Fruit fly (Drosophila melanogaster): ENCODE measurements around the gene sn.

Gene sn

DNA sequence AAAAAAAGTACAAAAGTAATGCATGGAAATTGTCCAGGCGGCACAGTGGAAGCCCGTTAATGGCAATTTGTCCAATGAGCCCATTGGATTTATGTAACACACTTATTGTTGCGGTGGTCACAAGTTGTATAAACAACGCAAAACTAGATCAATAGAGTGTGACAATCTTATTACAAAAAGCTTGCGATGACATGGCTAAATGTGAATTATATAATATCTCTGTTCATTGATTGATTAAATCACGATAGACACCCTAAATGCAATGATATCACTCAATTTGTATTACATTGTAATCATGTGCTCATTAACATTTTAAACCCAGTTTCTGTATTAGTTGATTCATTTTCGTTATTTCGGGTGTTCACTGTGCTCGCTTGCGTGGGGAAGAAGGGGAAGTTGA lies 14.2 kb downstream of the sn start:
- TF ChIP-seq CG9817 (tag; optimal IDR thresholded peaks at IDR 0.05): no peak
- peak; percentile 24 for TF ChIP-seq CG3407 (GFP tag; optimal IDR thresholded peaks at IDR 0.05)
- no peak for TF ChIP-seq sc (optimal IDR thresholded peaks at IDR 0.05)
- peak; percentile 12 for TF ChIP-seq sc (GFP tag; optimal IDR thresholded peaks at IDR 0.05)
- TF ChIP-seq C15 (GFP tag; IDR thresholded peaks at IDR 0.05): no peak
- TF ChIP-seq CG18262 (tag; optimal IDR thresholded peaks at IDR 0.05): peak; percentile 50
- TF ChIP-seq Asciz (GFP tag; optimal IDR thresholded peaks at IDR 0.05): peak; percentile 30
- no peak for TF ChIP-seq Dfd (GFP tag; optimal IDR thresholded peaks at IDR 0.05)
- TF ChIP-seq aop (GFP tag; IDR thresholded peaks at IDR 0.05): no peak
- TF ChIP-seq Mad (GFP tag; optimal IDR thresholded peaks at IDR 0.05): no peak
- TF ChIP-seq CG8359 (GFP tag; optimal IDR thresholded peaks at IDR 0.05; ENCODE audit: borderline replicate concordance): no peak
- TF ChIP-seq CG4424 (GFP tag; optimal IDR thresholded peaks at IDR 0.05): no peak
- TF ChIP-seq Dip2 (GFP tag; IDR thresholded peaks at IDR 0.05): no peak
- no peak for TF ChIP-seq Poxn (GFP tag; IDR thresholded peaks at IDR 0.05)
- no peak for TF ChIP-seq wek (GFP tag; optimal IDR thresholded peaks at IDR 0.05)
- TF ChIP-seq Side (GFP tag; optimal IDR thresholded peaks at IDR 0.05): no peak
- peak; percentile 28 for TF ChIP-seq CG12391 (tag; optimal IDR thresholded peaks at IDR 0.05)
- no peak for TF ChIP-seq CrebB (tag; optimal IDR thresholded peaks at IDR 0.05)
- no peak for TF ChIP-seq CG1024 (GFP tag; IDR thresholded peaks at IDR 0.05)
- no peak for TF ChIP-seq slbo (GFP tag; IDR thresholded peaks at IDR 0.05)
- TF ChIP-seq CG8924 (tag; optimal IDR thresholded peaks at IDR 0.05): peak; percentile 9
- no peak for TF ChIP-seq chm (GFP tag; IDR thresholded peaks at IDR 0.05)
- no peak for TF ChIP-seq CG8290 (GFP tag; optimal IDR thresholded peaks at IDR 0.05)
- TF ChIP-seq CG8290 (tag; optimal IDR thresholded peaks at IDR 0.05): no peak
- TF ChIP-seq row (GFP tag; IDR thresholded peaks at IDR 0.05): peak; percentile 45; the same call in 2 of the 3 replicates
- no peak for TF ChIP-seq CG17186 (GFP tag; optimal IDR thresholded peaks at IDR 0.05)
- TF ChIP-seq CG14050 (GFP tag; IDR thresholded peaks at IDR 0.05): no peak
- no peak for TF ChIP-seq pb (GFP tag; optimal IDR thresholded peaks at IDR 0.05)
- no peak for TF ChIP-seq ssp (GFP tag; IDR thresholded peaks at IDR 0.05)
- TF ChIP-seq wor (GFP tag; IDR thresholded peaks at IDR 0.05): no peak
- TF ChIP-seq dmrt99B (tag; optimal IDR thresholded peaks at IDR 0.05): peak; percentile 25
- TF ChIP-seq z (GFP tag; IDR thresholded peaks at IDR 0.05): no peak
- no peak for TF ChIP-seq CG10462 (GFP tag; optimal IDR thresholded peaks at IDR 0.05)
- no peak for TF ChIP-seq cad (GFP tag; optimal IDR thresholded peaks at IDR 0.05)
- no peak for TF ChIP-seq YL-1 (GFP tag; optimal IDR thresholded peaks at IDR 0.05)
- TF ChIP-seq Usf (GFP tag; optimal IDR thresholded peaks at IDR 0.05): no peak
- TF ChIP-seq CG1603 (tag; optimal IDR thresholded peaks at IDR 0.05): peak; percentile 44
- no peak for TF ChIP-seq emc (GFP tag; optimal IDR thresholded peaks at IDR 0.05)
- no peak for TF ChIP-seq nau (GFP tag; optimal IDR thresholded peaks at IDR 0.05)
- no peak for TF ChIP-seq en (GFP tag; optimal IDR thresholded peaks at IDR 0.05)
- TF ChIP-seq Sox102F (GFP tag; optimal IDR thresholded peaks at IDR 0.05): peak; percentile 39
- TF ChIP-seq ftz-f1 (GFP tag; optimal IDR thresholded peaks at IDR 0.05): no peak
- TF ChIP-seq CG6654 (GFP tag; optimal IDR thresholded peaks at IDR 0.05): no peak
- no peak for TF ChIP-seq nom (GFP tag; optimal IDR thresholded peaks at IDR 0.05)
- no peak for TF ChIP-seq CG7987 (GFP tag; optimal IDR thresholded peaks at IDR 0.05)
- TF ChIP-seq tio (GFP tag; optimal IDR thresholded peaks at IDR 0.05): no peak
- no peak for TF ChIP-seq dysf (GFP tag; IDR thresholded peaks at IDR 0.05)
- TF ChIP-seq Oli (tag; optimal IDR thresholded peaks at IDR 0.05): peak; percentile 13
- no peak for TF ChIP-seq gt (GFP tag; IDR thresholded peaks at IDR 0.05)
- TF ChIP-seq CG9727 (GFP tag; optimal IDR thresholded peaks at IDR 0.05): peak; percentile 3
- peak; percentile 88 for TF ChIP-seq grau (tag; optimal IDR thresholded peaks at IDR 0.05)
- TF ChIP-seq H2.0 (GFP tag; IDR thresholded peaks at IDR 0.05): no peak
- no peak for TF ChIP-seq CG11696 (GFP tag; IDR thresholded peaks at IDR 0.05)

Data from whole organism, embryonic.